Worm (Caenorhabditis elegans) whole organism, young adult: ENCODE data around the gene col-111.

Experiments
- F49E8.2 ChIP-seq: sonication (generic microtip); optimal IDR thresholded peaks from 3 replicates; lab custom pipeline; 2017; ENCODE audit warnings: missing genetic modification characterization, mild to moderate bottlenecking, missing compliant biosample characterization, antibody characterized with exemption, moderate library complexity; ENCODE audit not compliant: insufficient read depth
- cebp-2 ChIP-seq: fragments of 200-800 bp; sonication (Bioruptor generic); IDR thresholded peaks from 2 replicates; pipeline ENCODE4 v1.3.6; 2022; ENCODE audit warnings: missing genetic modification characterization, missing compliant biosample characterization
- snpc-4 ChIP-seq, 5 experiments: fragments of 150-350 bp in 1 of 5; sonication (generic microtip) in 4 of 5; optimal IDR thresholded peaks; 2 replicates each; lab custom pipeline; 2014 to 2018; ENCODE audit warnings: missing genetic modification characterization in 5 of 5, missing biosample characterization in 3 of 5, antibody characterized with exemption in 2 of 5, mild to moderate bottlenecking in 2 of 5, missing compliant biosample characterization in 2 of 5, missing genotype in 2 of 5, moderate library complexity in 2 of 5, missing genetic modification reagents in 1 of 5
- ztf-25 ChIP-seq: fragments of 200-800 bp; sonication (Bioruptor generic); IDR thresholded peaks from 2 replicates; pipeline ENCODE4 v1.3.6; 2022; ENCODE audit warnings: missing genetic modification reagents, missing genetic modification characterization, missing compliant biosample characterization

DNA sequence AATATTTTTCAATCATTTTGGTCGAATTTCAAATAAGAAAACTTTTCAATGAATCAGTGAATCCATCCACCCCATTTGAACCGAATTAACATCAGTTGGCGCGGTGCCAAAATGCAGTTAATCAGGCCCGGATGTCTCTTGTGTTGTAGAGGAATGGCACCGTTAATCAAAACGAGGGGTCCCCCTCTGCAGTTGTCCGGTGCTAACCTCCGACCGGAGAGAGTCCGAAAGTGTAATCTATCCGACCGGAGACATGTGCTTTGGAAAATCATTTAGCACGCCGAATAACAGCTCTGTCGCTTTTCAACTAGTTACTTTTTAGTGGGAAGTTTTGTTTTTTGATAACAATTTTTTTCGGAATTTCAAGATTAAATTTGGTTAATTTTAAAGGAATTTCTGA, 12.5 kb downstream of the col-111 start:
- TF ChIP-seq snpc-4 (GFP tag; optimal IDR thresholded peaks at IDR 0.05; lab: Kevin White, UChicago) (no peak), snpc-4 (tag; optimal IDR thresholded peaks at IDR 0.05; lab: Kevin White, UChicago) (no peak), cebp-2 (GFP tag; lab: Robert Waterston, UW) (no peak), F49E8.2 (no peak), ztf-25 (GFP tag; lab: Robert Waterston, UW) (no peak)
